Fruit fly (Drosophila melanogaster): ENCODE data around the gene Mst36Fa.

Gene Mst36Fa

DNA sequence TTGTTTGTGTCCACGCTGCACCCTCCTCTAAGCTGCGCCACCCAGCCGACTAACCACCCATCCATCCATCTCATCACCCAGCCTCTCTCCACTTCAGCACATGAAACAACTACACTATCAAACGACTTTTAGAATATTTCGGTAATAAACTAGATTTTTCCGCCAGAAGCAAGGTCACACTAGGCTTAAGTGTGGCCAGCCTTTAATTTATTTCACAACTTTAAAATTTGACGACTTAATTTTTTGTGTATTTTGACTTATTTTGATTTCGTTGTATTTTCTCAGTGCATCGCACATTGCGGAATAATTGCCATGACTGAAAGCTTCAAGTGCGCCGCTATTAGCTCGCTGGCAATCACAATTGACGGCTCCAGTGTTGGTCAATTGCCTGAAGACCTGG is 48.0 kb upstream of the Mst36Fa start (continued):
- peak; percentile 19 for TF ChIP-seq CG16779 (tag; optimal IDR thresholded peaks at IDR 0.05)
- no peak for TF ChIP-seq cyc (GFP tag; optimal IDR thresholded peaks at IDR 0.05)
- no peak for TF ChIP-seq svp (GFP tag)
- TF ChIP-seq eg (GFP tag; IDR thresholded peaks at IDR 0.05), result peak; percentile 75; the same call in 2 of the 3 replicates
- no peak for TF ChIP-seq Lpt (GFP tag; optimal IDR thresholded peaks at IDR 0.05)

DNA sequence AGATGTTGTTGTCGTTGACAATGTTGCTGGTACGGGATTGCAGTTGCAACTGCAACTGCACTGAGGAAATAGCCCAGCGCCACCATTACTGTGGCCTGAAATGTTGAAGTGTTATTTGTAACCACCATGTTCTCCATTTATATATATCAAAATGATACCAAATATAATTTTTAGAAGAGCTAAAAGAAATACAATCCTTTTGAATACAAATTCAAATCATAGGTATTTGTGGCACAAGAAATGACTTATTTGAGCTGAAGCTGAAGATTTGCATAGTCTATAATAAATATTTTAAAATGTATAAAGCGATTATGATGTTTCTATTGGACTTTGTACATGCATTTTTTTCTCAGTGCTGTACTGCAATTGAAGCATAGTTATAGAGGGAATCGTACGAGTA is 42.8 kb upstream of the Mst36Fa start:
- TF ChIP-seq CG4318 (GFP tag; optimal IDR thresholded peaks at IDR 0.05), result peak; percentile 34
- TF ChIP-seq CG15336 (GFP tag; IDR thresholded peaks at IDR 0.05), result 0 out of 2 replicates have a peak, but pooled peaks have one; percentile 19
- TF ChIP-seq Eip75B (GFP tag; optimal IDR thresholded peaks at IDR 0.05), result no peak
- peak; percentile 70 for TF ChIP-seq CG32006 (GFP tag; optimal IDR thresholded peaks at IDR 0.05)
- no peak for TF ChIP-seq CG6808 (GFP tag; optimal IDR thresholded peaks at IDR 0.05)
- no peak for TF ChIP-seq CG8632 (GFP tag; optimal IDR thresholded peaks at IDR 0.05)
- peak; percentile 59 for TF ChIP-seq Eip78C (GFP tag)
- TF ChIP-seq CG8119 (GFP tag; IDR thresholded peaks at IDR 0.05), result peak; percentile 41; the same call in 1 of the 3 replicates
- 0 out of 3 replicates have a peak, but pooled peaks have one; percentile 30 for TF ChIP-seq eg (GFP tag; IDR thresholded peaks at IDR 0.05)
- peak; percentile 13 for TF ChIP-seq dsx (GFP tag; optimal IDR thresholded peaks at IDR 0.05; ENCODE audit: poor library complexity, severe bottlenecking)
- TF ChIP-seq Hr4 (GFP tag; optimal IDR thresholded peaks at IDR 0.05), result peak; percentile 74
- TF ChIP-seq CG6163 (GFP tag; IDR thresholded peaks at IDR 0.05), result no peak
- no peak for TF ChIP-seq CG11762 (GFP tag; optimal IDR thresholded peaks at IDR 0.05; ENCODE audit: insufficient read depth)

DNA sequence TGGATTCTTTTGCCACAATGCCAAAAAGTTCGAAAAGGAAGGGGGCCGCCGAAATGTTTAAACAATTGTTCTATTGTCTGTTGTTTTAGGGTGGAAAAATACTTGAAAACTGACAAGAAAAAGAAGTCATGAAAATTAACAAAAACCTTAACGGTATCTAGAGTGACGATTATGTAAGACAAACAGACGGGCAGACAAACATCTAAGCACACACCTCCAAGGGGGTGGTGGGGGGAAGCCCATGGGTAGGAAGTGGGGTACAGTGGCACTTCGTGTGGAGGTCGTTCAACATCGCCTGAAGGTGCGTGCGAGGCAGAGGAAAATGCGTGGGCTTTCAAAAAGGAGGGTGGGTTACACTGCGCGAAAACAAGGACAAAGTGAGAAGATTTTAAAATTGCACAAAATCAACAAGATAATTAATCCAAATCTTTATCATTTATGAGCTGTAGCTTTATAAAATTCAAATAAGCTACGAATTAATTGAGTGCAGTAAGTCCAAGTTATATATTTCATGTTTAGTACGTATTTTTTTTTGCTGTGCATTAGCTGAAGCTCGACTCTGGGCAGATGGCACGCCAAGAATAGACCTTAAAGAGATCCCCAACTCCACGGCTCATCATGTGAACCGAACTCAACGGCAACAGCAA is 40.7 kb upstream of the Mst36Fa start:
- TF ChIP-seq fd59A (GFP tag; optimal IDR thresholded peaks at IDR 0.05), result peak; percentile 5
- peak; percentile 36; the same call in 1 of the 3 replicates for TF ChIP-seq CG8119 (GFP tag; IDR thresholded peaks at IDR 0.05)
- TF ChIP-seq net (GFP tag; optimal IDR thresholded peaks at IDR 0.05), result no peak
- peak; percentile 60; the same call in 2 of the 3 replicates for TF ChIP-seq CG6163 (GFP tag; IDR thresholded peaks at IDR 0.05)
- no peak for TF ChIP-seq CG8319 (GFP tag; optimal IDR thresholded peaks at IDR 0.05)
- TF ChIP-seq Ets96B (tag; optimal IDR thresholded peaks at IDR 0.05), result peak; percentile 50
- TF ChIP-seq CG10631 (GFP tag; optimal IDR thresholded peaks at IDR 0.05), result peak; percentile 27
- no peak for TF ChIP-seq acj6 (GFP tag; optimal IDR thresholded peaks at IDR 0.05)
- peak; percentile 84 for TF ChIP-seq fkh (GFP tag; optimal IDR thresholded peaks at IDR 0.05)
- no peak for TF ChIP-seq eg (GFP tag; IDR thresholded peaks at IDR 0.05)
- TF ChIP-seq pdm3 (GFP tag; optimal IDR thresholded peaks at IDR 0.05), result peak; percentile 1
- peak; percentile 46 for TF ChIP-seq CG3919 (GFP tag; optimal IDR thresholded peaks at IDR 0.05)
- peak; percentile 61 for TF ChIP-seq Eip78C (GFP tag)
- TF ChIP-seq CG31627 (GFP tag; optimal IDR thresholded peaks at IDR 0.05), result no peak
- peak; percentile 29 for TF ChIP-seq CG3032 (tag; optimal IDR thresholded peaks at IDR 0.05)
- TF ChIP-seq CG1621 (tag; optimal IDR thresholded peaks at IDR 0.05), result peak; percentile 8
- peak; percentile 1 for TF ChIP-seq Sox14 (GFP tag; optimal IDR thresholded peaks at IDR 0.05)
- TF ChIP-seq Eip75B (GFP tag; optimal IDR thresholded peaks at IDR 0.05), result peak; percentile 15
- TF ChIP-seq OdsH (GFP tag; optimal IDR thresholded peaks at IDR 0.05), result peak; percentile 1
- no peak for TF ChIP-seq dsx (GFP tag; optimal IDR thresholded peaks at IDR 0.05; ENCODE audit: poor library complexity, severe bottlenecking)
- no peak for TF ChIP-seq vri (GFP tag; optimal IDR thresholded peaks at IDR 0.05)
- TF ChIP-seq CG11294 (GFP tag; IDR thresholded peaks at IDR 0.05), result 0 out of 2 replicates have a peak, but pooled peaks have one; percentile 22
- TF ChIP-seq CG10669 (GFP tag; optimal IDR thresholded peaks at IDR 0.05), result peak; percentile 25
- TF ChIP-seq ss (GFP tag; optimal IDR thresholded peaks at IDR 0.05), result peak in 1 of 2 experiments; percentile 44
- TF ChIP-seq CG15336 (GFP tag; IDR thresholded peaks at IDR 0.05), result peak; percentile 32; the same call in 1 of the 2 replicates

DNA sequence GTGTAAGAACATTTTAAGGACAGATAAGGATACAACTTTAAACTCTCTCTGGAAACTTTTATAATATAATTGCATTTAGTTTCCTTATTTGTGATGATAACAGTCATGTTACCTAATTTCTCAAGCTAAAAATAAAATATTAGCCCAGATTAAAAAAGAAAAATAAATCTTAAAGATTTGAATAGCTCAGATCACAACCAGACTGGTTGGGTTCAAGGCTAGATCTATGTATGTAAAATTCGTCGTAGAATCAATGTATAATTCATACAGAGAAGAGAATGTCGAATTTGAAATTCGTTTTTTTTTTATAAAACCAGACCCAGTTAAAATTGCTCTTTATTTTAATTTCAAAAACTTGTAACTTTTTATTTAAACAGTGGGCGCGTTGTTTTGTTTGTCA is 37.3 kb upstream of the Mst36Fa start:
- TF ChIP-seq cyc (GFP tag; optimal IDR thresholded peaks at IDR 0.05) (no peak), net (GFP tag; optimal IDR thresholded peaks at IDR 0.05) (no peak), Eip78C (GFP tag) (no peak), CG11762 (GFP tag; optimal IDR thresholded peaks at IDR 0.05; ENCODE audit: insufficient read depth) (no peak), salr (GFP tag; optimal IDR thresholded peaks at IDR 0.05) (no peak), CG6163 (GFP tag; IDR thresholded peaks at IDR 0.05) (no peak), CG6276 (GFP tag; optimal IDR thresholded peaks at IDR 0.05) (no peak), Sox14 (GFP tag; optimal IDR thresholded peaks at IDR 0.05) (no peak), CG31627 (GFP tag; optimal IDR thresholded peaks at IDR 0.05) (no peak), CG8632 (GFP tag; optimal IDR thresholded peaks at IDR 0.05) (no peak), fd59A (GFP tag; optimal IDR thresholded peaks at IDR 0.05) (no peak)
